Worm (Caenorhabditis elegans): ENCODE data around the gene clec-82.

Gene clec-82

DNA sequence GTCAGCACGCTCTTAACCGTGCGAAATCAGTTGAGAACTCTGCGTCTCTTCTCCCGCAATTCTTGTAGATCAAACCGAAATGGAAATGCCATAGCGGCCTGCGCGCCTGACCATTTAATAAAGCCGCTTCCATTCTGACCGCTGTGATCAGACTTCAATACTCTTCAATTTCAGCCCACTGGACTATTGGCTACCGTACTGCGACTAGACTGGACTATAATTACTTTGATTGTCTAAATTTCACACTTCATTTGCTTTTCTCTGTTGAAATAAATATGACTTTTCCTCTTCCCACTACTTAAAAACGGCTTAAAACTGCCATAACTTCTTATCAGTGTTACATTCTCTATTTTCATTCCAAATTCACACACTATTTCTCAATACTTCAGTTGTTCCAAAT lies 2.8 kb downstream of the clec-82 start, which contains the start of gene Y54G2A.7:
TSS of gene Y54G2A.7 (plus strand) at position 301 of the 400 bp plus-strand sequence.
- TF ChIP-seq elt-1 (tag; optimal IDR thresholded peaks at IDR 0.05; ENCODE audit: borderline replicate concordance, insufficient read depth) (no peak), sptf-1 (tag; optimal IDR thresholded peaks at IDR 0.05) (no peak)

DNA sequence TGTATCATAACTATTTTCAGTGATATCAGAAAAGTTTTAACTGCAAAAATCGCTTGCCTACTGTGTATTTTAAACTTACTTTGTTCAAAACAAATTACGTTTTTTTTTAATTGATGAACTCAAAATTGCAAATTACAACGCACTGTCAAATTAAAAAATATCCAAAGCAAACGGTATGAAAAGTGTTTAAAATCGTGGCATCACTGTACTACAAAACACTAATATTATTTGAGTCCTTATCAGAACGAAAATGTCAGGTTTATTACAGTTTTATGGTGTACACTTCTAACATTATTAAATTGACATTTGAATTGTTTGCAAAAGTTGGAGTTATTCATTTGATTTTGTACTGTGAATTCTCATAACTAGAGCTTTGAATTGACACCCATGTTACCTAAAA lies 5.8 kb downstream of the clec-82 start, which contains the start of gene clec-83:
TSS of gene clec-83 (minus strand) at position 213 of the 400 bp plus-strand sequence.
- TF ChIP-seq lin-13 (tag; optimal IDR thresholded peaks at IDR 0.05), result no peak
- no peak for TF ChIP-seq ham-2 (GFP tag; optimal IDR thresholded peaks at IDR 0.05)
- no peak for TF ChIP-seq lin-32 (GFP tag; optimal IDR thresholded peaks at IDR 0.05)
- no peak for TF ChIP-seq zip-8 (tag; optimal IDR thresholded peaks at IDR 0.05)
- TF ChIP-seq ceh-83 (GFP tag; optimal IDR thresholded peaks at IDR 0.05), result no peak
- TF ChIP-seq ces-1 (GFP tag; optimal IDR thresholded peaks at IDR 0.05), result no peak
- no peak for TF ChIP-seq sptf-1 (tag; optimal IDR thresholded peaks at IDR 0.05)
- no peak for TF ChIP-seq mls-2 (tag; optimal IDR thresholded peaks at IDR 0.05)
- TF ChIP-seq M03D4.4 (tag; optimal IDR thresholded peaks at IDR 0.05), result no peak
- no peak for TF ChIP-seq sem-2 (GFP tag; optimal IDR thresholded peaks at IDR 0.05)

- no peak for TF ChIP-seq nhr-12 (tag; optimal IDR thresholded peaks at IDR 0.05)
- no peak for TF ChIP-seq nhr-237 (tag; optimal IDR thresholded peaks at IDR 0.05)
- no peak for TF ChIP-seq nhr-76 (tag; optimal IDR thresholded peaks at IDR 0.05)
- no peak for TF ChIP-seq ceh-83 (GFP tag; optimal IDR thresholded peaks at IDR 0.05)
- TF ChIP-seq zip-8 (tag; optimal IDR thresholded peaks at IDR 0.05), result no peak
- no peak for TF ChIP-seq flh-1 (GFP tag; optimal IDR thresholded peaks at IDR 0.05)
- no peak for TF ChIP-seq elt-1 (tag; optimal IDR thresholded peaks at IDR 0.05; ENCODE audit: borderline replicate concordance, insufficient read depth)
- TF ChIP-seq ceh-39 (tag; optimal IDR thresholded peaks at IDR 0.05), result no peak
- no peak for TF ChIP-seq nhr-2 (tag; optimal IDR thresholded peaks at IDR 0.05)
- TF ChIP-seq drap-1 (GFP tag; optimal IDR thresholded peaks at IDR 0.05), result no peak
- no peak for TF ChIP-seq mls-2 (tag; optimal IDR thresholded peaks at IDR 0.05)
- no peak for TF ChIP-seq lsy-2 (tag; optimal IDR thresholded peaks at IDR 0.05)
- no peak for TF ChIP-seq blmp-1 (tag; optimal IDR thresholded peaks at IDR 0.05)
- TF ChIP-seq elt-3 (tag; optimal IDR thresholded peaks at IDR 0.05), result no peak
- TF ChIP-seq ceh-43 (GFP tag; optimal IDR thresholded peaks at IDR 0.05), result no peak
- TF ChIP-seq unc-120 (tag; optimal IDR thresholded peaks at IDR 0.05; ENCODE audit: poor library complexity, severe bottlenecking), result no peak
- TF ChIP-seq cnd-1 (tag; optimal IDR thresholded peaks at IDR 0.05), result no peak
- no peak for TF ChIP-seq nhr-28 (tag; optimal IDR thresholded peaks at IDR 0.05)
- TF ChIP-seq ztf-11 (tag; optimal IDR thresholded peaks at IDR 0.05), result no peak
Measured at ce11 chrIV:2842162-2842561, 6.7 kb downstream of the clec-82 start, which contains the start of gene clec-84. TSS of gene clec-84 (plus strand) at chrIV:2842462.

DNA sequence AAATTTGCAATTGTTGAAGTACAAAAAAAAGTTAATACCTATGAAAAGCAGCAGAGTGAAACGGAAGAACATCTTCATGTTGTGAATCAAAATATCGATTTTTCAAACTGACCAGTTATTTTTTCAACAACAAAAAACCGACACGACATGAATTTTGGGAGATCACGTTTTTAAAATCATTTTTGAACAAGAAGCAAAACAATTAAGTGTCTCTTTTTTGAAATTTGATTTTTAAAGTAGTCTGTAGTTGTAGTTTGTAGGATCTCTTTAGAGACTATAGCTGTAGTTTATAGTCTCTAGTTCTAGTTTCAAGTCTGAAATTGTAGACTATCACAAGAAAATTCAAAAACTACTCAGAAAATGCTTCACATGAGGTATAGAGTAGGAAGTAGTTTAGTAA lies 8.4 kb downstream of the clec-82 start, which contains the start of gene Y54G2A.15:
TSS of gene Y54G2A.15 (minus strand) at position 101 of the 400 bp plus-strand sequence.
- TF ChIP-seq zip-8 (tag; optimal IDR thresholded peaks at IDR 0.05) (no peak), nhr-12 (tag; optimal IDR thresholded peaks at IDR 0.05) (no peak), nhr-28 (tag; optimal IDR thresholded peaks at IDR 0.05) (no peak), unc-120 (tag; optimal IDR thresholded peaks at IDR 0.05; ENCODE audit: poor library complexity, severe bottlenecking) (no peak), ceh-39 (tag; optimal IDR thresholded peaks at IDR 0.05) (no peak), mab-5 (tag; optimal IDR thresholded peaks at IDR 0.05) (no peak), sptf-1 (tag; optimal IDR thresholded peaks at IDR 0.05) (no peak), nhr-76 (tag; optimal IDR thresholded peaks at IDR 0.05) (no peak), ham-2 (GFP tag; optimal IDR thresholded peaks at IDR 0.05) (no peak), drap-1 (GFP tag; optimal IDR thresholded peaks at IDR 0.05) (no peak), elt-3 (tag; optimal IDR thresholded peaks at IDR 0.05) (no peak), cnd-1 (tag; optimal IDR thresholded peaks at IDR 0.05) (no peak), ceh-83 (GFP tag; optimal IDR thresholded peaks at IDR 0.05) (no peak), ceh-43 (GFP tag; optimal IDR thresholded peaks at IDR 0.05) (no peak)

- TF ChIP-seq elt-3 (tag; optimal IDR thresholded peaks at IDR 0.05) (no peak), pha-4 (tag; optimal IDR thresholded peaks at IDR 0.05) (peak; percentile 33)
Measured at ce11 chrIV:2846264-2846663, 10.8 kb downstream of the clec-82 start, which contains the start of gene Y54G2A.40. TSS of gene Y54G2A.40 (plus strand) at chrIV:2846476.

DNA sequence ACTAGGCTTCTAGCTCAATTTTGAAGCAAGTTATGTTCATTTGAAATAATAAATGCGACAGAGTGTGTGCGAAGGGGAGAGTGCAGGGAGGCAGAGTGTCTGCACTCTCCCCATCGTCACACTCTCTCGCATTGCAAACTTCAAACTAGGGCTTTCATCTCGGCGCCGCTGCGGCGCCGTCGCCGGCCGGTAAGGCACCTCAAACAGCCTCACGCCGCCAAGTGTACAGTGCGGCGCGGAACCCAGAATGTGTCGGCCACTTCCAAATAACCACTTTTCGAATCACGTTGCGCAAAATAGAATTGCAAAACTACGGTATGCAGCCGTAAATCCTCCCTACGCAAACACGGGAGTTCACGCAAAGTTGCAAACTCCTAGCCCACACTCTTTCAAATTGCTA lies 13.8 kb downstream of the clec-82 start:
- TF ChIP-seq mls-2 (tag; optimal IDR thresholded peaks at IDR 0.05) (no peak), bed-3 (GFP tag; optimal IDR thresholded peaks at IDR 0.05) (no peak), nhr-12 (tag; optimal IDR thresholded peaks at IDR 0.05) (no peak), sptf-1 (tag; optimal IDR thresholded peaks at IDR 0.05) (no peak), ceh-39 (tag; optimal IDR thresholded peaks at IDR 0.05) (no peak), lin-13 (tag; optimal IDR thresholded peaks at IDR 0.05) (no peak), pha-4 (tag; optimal IDR thresholded peaks at IDR 0.05) (no peak), ceh-43 (GFP tag; optimal IDR thresholded peaks at IDR 0.05) (no peak), ces-1 (GFP tag; optimal IDR thresholded peaks at IDR 0.05) (no peak), M03D4.4 (tag; optimal IDR thresholded peaks at IDR 0.05) (no peak), sem-2 (GFP tag; optimal IDR thresholded peaks at IDR 0.05) (no peak), drap-1 (GFP tag; optimal IDR thresholded peaks at IDR 0.05) (no peak), unc-62 (GFP tag; optimal IDR thresholded peaks at IDR 0.05) (no peak), blmp-1 (tag; optimal IDR thresholded peaks at IDR 0.05) (no peak)

Data from whole organism, mixed stage, embryonic.